Fruit fly (Drosophila melanogaster) whole organism, adult: ENCODE measurements around the gene Plc21C.
A peak's percentile ranks its signal among the peaks of the same experiment; 100 is the strongest.

ENCODE experiments used
- CG11617 ChIP-seq: fragments of 200-800 bp; sonication (Bioruptor generic); optimal IDR thresholded peaks from 2 replicates; lab custom pipeline; 2017; ENCODE audit warnings: mild to moderate bottlenecking, missing biosample characterization, missing genetic modification reagents, missing genetic modification characterization
- CG12768 ChIP-seq: fragments of 200-800 bp; sonication (Bioruptor generic); optimal IDR thresholded peaks from 2 replicates; lab custom pipeline; 2017; ENCODE audit warnings: missing biosample characterization, missing genetic modification characterization, mild to moderate bottlenecking, moderate library complexity, missing genetic modification reagents
- CG14711 ChIP-seq: fragments of 200-800 bp; sonication (Bioruptor generic); optimal IDR thresholded peaks from 2 replicates; lab custom pipeline; 2018; ENCODE audit warnings: missing biosample characterization, mild to moderate bottlenecking, missing genetic modification characterization, moderate library complexity
- CG1620 ChIP-seq: fragments of 200-800 bp; sonication (Bioruptor generic); optimal IDR thresholded peaks from 2 replicates; lab custom pipeline; 2016; ENCODE audit warnings: missing biosample characterization, missing genetic modification characterization
- CG33017 ChIP-seq: fragments of 200-800 bp; sonication (Bioruptor generic); optimal IDR thresholded peaks from 2 replicates; lab custom pipeline; 2018; ENCODE audit warnings: missing biosample characterization, mild to moderate bottlenecking, missing genetic modification characterization, moderate library complexity
- CG5204 ChIP-seq: fragments of 200-800 bp; sonication (Bioruptor generic); optimal IDR thresholded peaks from 2 replicates; lab custom pipeline; 2016; ENCODE audit warnings: missing biosample characterization, missing genetic modification characterization
- CG7045 ChIP-seq: fragments of 200-800 bp; sonication (Bioruptor generic); optimal IDR thresholded peaks from 2 replicates; lab custom pipeline; 2017; ENCODE audit warnings: missing biosample characterization, mild to moderate bottlenecking, missing genetic modification characterization
- CG7101 ChIP-seq: fragments of 200-800 bp; sonication (Bioruptor generic); optimal IDR thresholded peaks from 2 replicates; lab custom pipeline; 2018; ENCODE audit warnings: missing biosample characterization, mild to moderate bottlenecking, missing genetic modification characterization, moderate library complexity
- Clk ChIP-seq: fragments of 200-800 bp; sonication (Bioruptor generic); optimal IDR thresholded peaks from 2 replicates; lab custom pipeline; 2017; ENCODE audit warnings: missing biosample characterization, missing genetic modification characterization
- Crg-1 ChIP-seq: fragments of 200-800 bp; sonication (Bioruptor generic); optimal IDR thresholded peaks from 2 replicates; lab custom pipeline; 2016; ENCODE audit warnings: missing biosample characterization, missing genetic modification characterization
- Hr96 ChIP-seq: fragments of 200-800 bp; sonication (Bioruptor generic); optimal IDR thresholded peaks from 2 replicates; lab custom pipeline; 2016; ENCODE audit warnings: missing biosample characterization, missing genetic modification characterization
- Mnt ChIP-seq: fragments of 200-800 bp; sonication (Bioruptor generic); optimal IDR thresholded peaks from 2 replicates; lab custom pipeline; 2016; ENCODE audit warnings: missing biosample characterization, mild to moderate bottlenecking, missing genetic modification characterization
- bab1 ChIP-seq: fragments of 200-800 bp; sonication (Bioruptor generic); optimal IDR thresholded peaks from 3 replicates; lab custom pipeline; 2019; ENCODE audit warnings: missing biosample characterization, mild to moderate bottlenecking, missing genetic modification characterization, moderate library complexity
- cic ChIP-seq: fragments of 200-800 bp; sonication (Bioruptor generic); optimal IDR thresholded peaks from 2 replicates; lab custom pipeline; 2017; ENCODE audit warnings: missing biosample characterization, mild to moderate bottlenecking, missing genetic modification characterization, moderate library complexity
- cnc ChIP-seq, 2 experiments: fragments of >200 bp; optimal IDR thresholded peaks; 2 replicates each; lab custom pipeline; 2017
- kay ChIP-seq: fragments of 200-800 bp; sonication (Bioruptor generic); peaks from one replicate; lab custom pipeline; 2016; ENCODE audit warnings: missing biosample characterization, missing genetic modification characterization, borderline replicate concordance
- ovo ChIP-seq: fragments of 200-800 bp; sonication (Bioruptor generic); optimal IDR thresholded peaks from 2 replicates; lab custom pipeline; 2016; ENCODE audit warnings: missing biosample characterization, missing genetic modification characterization
- pad ChIP-seq: fragments of 200-800 bp; sonication (Bioruptor generic); optimal IDR thresholded peaks from 3 replicates; lab custom pipeline; 2017; ENCODE audit warnings: missing biosample characterization, missing genetic modification characterization, mild to moderate bottlenecking, moderate library complexity, missing genetic modification reagents
- tj ChIP-seq: fragments of 200-800 bp; sonication (Bioruptor generic); optimal IDR thresholded peaks from 3 replicates; lab custom pipeline; 2017; ENCODE audit warnings: missing biosample characterization, mild to moderate bottlenecking, missing genetic modification characterization, moderate library complexity
- toe ChIP-seq: fragments of 200-800 bp; sonication (Bioruptor generic); optimal IDR thresholded peaks from 2 replicates; lab custom pipeline; 2016; ENCODE audit warnings: missing biosample characterization, missing genetic modification characterization

Gene Plc21C

dm6 chr2L:303306-303962 lies 2.3 kb upstream of the Plc21C start:
- TF ChIP-seq tj (peak; percentile 66), kay (GFP tag; lab: Kevin White, UChicago) (peak; percentile 94), CG33017 (tag; lab: Kevin White, UChicago) (no peak)

dm6 chr2L:305198-305597 lies 537 bp upstream of the Plc21C start:
- no peak for TF ChIP-seq kay (GFP tag; lab: Kevin White, UChicago)
- peak; percentile 92 for TF ChIP-seq tj

dm6 chr2L:306188-306927 lies 623 bp downstream of the Plc21C start:
- TF ChIP-seq CG11617 (GFP tag; lab: Kevin White, UChicago) (no peak), CG33017 (tag; lab: Kevin White, UChicago) (no peak), ovo (peak; percentile 41), CG1620 (GFP tag; lab: Kevin White, UChicago) (no peak), bab1 (GFP tag; lab: Kevin White, UChicago) (no peak), toe (GFP tag; lab: Kevin White, UChicago) (no peak), pad (peak; percentile 39), Hr96 (GFP tag; lab: Kevin White, UChicago) (no peak), CG7045 (GFP tag; lab: Kevin White, UChicago) (no peak), kay (GFP tag; lab: Kevin White, UChicago) (no peak), Crg-1 (GFP tag; lab: Kevin White, UChicago) (no peak), tj (no peak), Clk (GFP tag; lab: Kevin White, UChicago) (no peak), CG12768 (GFP tag; lab: Kevin White, UChicago) (no peak), CG7101 (tag; lab: Kevin White, UChicago) (no peak), Mnt (no peak), CG5204 (GFP tag; lab: Kevin White, UChicago) (no peak), cic (peak; percentile 33), CG14711 (tag; lab: Kevin White, UChicago) (no peak), cnc (optimal IDR thresholded peaks at IDR 0.05; lab: Kevin White, UChicago) (no peak)

DNA sequence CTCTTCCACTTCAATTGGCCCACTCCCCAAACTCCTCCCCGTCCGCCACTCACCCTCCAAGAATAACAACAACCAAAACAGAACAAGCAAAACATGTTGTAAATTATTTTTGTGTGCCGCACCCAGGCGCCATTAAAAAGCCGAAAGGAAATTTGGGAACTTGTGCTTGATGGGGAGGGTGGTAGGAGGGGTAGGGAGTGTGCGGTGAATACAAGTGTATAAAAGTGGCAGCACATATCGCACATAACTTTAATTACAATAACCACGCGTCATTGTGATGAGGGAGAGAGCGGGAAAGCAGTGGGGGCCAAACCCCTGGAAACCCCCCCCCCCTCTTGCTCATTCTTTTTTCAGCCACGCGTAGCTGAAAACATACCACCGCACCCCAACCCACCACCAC lies 1.4 kb downstream of the Plc21C start:
- TF ChIP-seq CG12768 (GFP tag; lab: Kevin White, UChicago), result no peak

DNA sequence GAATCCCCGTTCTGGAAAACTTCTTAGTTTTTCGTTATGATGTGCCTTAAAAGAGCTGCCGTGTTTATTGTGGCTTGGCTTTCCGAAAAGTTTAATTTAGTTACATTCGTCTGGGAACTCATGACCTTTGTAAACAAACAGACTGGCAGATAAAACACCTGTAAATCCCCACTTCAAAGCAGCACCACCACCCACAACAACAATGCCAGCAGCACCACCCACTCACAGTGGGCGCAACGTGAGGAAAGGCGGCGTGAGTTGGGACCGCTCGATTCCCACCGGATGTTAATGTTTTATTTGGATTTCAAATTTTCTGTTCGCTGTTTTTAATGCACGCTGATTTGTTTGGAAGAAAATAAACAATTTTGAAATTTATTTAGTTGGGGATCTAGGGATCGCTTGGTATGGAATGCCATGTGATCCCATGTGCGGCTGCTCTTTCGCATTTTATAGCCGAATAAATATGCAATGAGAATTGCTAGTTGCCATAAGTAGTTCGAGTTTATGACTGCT lies 2.5 kb downstream of the Plc21C start:
- no peak for TF ChIP-seq cic
- no peak for TF ChIP-seq bab1 (GFP tag; lab: Kevin White, UChicago)
- no peak for TF ChIP-seq CG7101 (tag; lab: Kevin White, UChicago)
- no peak for TF ChIP-seq CG12768 (GFP tag; lab: Kevin White, UChicago)
- no peak for TF ChIP-seq kay (GFP tag; lab: Kevin White, UChicago)
- TF ChIP-seq Clk (GFP tag; lab: Kevin White, UChicago), result no peak

- no peak for TF ChIP-seq ovo
- no peak for TF ChIP-seq CG11617 (GFP tag; lab: Kevin White, UChicago)
- TF ChIP-seq bab1 (GFP tag; lab: Kevin White, UChicago), result peak; percentile 31
- TF ChIP-seq CG7045 (GFP tag; lab: Kevin White, UChicago), result no peak
- no peak for TF ChIP-seq Mnt
- TF ChIP-seq CG33017 (tag; lab: Kevin White, UChicago), result peak; percentile 7
- TF ChIP-seq Clk (GFP tag; lab: Kevin White, UChicago), result no peak
- no peak for TF ChIP-seq cnc (optimal IDR thresholded peaks at IDR 0.05; lab: Kevin White, UChicago)
- TF ChIP-seq toe (GFP tag; lab: Kevin White, UChicago), result peak; percentile 11
- no peak for TF ChIP-seq Hr96 (GFP tag; lab: Kevin White, UChicago)
- no peak for TF ChIP-seq pad
- TF ChIP-seq CG7101 (tag; lab: Kevin White, UChicago), result peak; percentile 21
- no peak for TF ChIP-seq cic
These were observed 3.4 kb downstream of the Plc21C start for dm6 chr2L:309177-309576.

DNA sequence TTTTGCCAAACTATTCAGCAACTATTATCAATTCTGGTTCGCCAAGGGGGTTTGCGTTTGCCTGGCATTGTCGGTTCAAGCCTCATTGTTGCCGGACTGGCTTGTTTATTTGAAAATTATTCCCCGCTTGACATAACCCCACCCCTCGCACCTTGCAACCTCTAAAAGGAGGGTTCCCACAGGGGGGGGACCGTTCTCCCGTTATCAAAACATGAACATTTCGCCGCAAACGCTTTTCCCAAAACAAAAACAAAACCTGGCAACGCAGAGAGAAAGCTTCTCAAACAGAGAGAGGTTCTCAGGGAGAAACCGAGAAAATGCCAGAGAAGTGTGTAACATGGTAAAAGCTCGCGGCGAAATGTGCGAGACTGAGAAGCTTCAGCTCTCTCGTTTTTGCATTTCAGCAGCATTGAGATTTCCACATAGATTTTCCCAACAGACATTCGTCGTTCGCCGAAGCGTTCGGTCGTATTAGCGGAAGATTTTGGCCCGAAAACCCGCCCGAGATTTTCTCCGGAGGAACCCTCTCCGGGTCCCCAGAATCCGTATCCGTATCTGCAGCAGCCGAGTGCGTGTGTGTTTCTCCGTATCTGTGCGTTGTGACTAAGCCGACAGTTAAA lies 4.2 kb downstream of the Plc21C start:
- TF ChIP-seq CG14711 (tag; lab: Kevin White, UChicago) (no peak), kay (GFP tag; lab: Kevin White, UChicago) (peak; percentile 47), cic (peak; percentile 50), Crg-1 (GFP tag; lab: Kevin White, UChicago) (no peak), ovo (peak; percentile 26), tj (peak; percentile 20), CG12768 (GFP tag; lab: Kevin White, UChicago) (peak; percentile 70), cnc (optimal IDR thresholded peaks at IDR 0.05; lab: Kevin White, UChicago) (no peak), CG5204 (GFP tag; lab: Kevin White, UChicago) (no peak), pad (peak; percentile 17)
